Fruit fly (Drosophila melanogaster) whole organism, embryonic: Measurements from ENCODE around the gene CG14568.

Source experiments
- Aef1 ChIP-seq: fragments of 200-800 bp; sonication (Bioruptor generic); IDR thresholded peaks from 3 replicates; pipeline ENCODE4 v1.3.6; 2022; ENCODE audit warnings: missing biosample characterization, missing genetic modification characterization
- Atf3 ChIP-seq: fragments of 200-800 bp; sonication (Bioruptor generic); optimal IDR thresholded peaks from 3 replicates; lab custom pipeline; 2016; ENCODE audit warnings: missing biosample characterization, missing genetic modification characterization
- B-H2 ChIP-seq: fragments of 200-800 bp; sonication (Bioruptor generic); optimal IDR thresholded peaks from 2 replicates; lab custom pipeline; 2018; ENCODE audit warnings: missing biosample characterization, mild to moderate bottlenecking, missing genetic modification characterization
- CG10147 ChIP-seq: fragments of 200-800 bp; sonication (Bioruptor generic); optimal IDR thresholded peaks from 2 replicates; lab custom pipeline; 2019; ENCODE audit warnings: missing biosample characterization, mild to moderate bottlenecking, missing genetic modification characterization, moderate library complexity
- CG10543 ChIP-seq: fragments of 200-800 bp; sonication (Bioruptor generic); optimal IDR thresholded peaks from 3 replicates; lab custom pipeline; 2017; ENCODE audit warnings: missing biosample characterization, mild to moderate bottlenecking, missing genetic modification characterization, moderate library complexity
- CG12219 ChIP-seq: fragments of 200-800 bp; sonication (Bioruptor generic); optimal IDR thresholded peaks from 3 replicates; lab custom pipeline; 2018; ENCODE audit warnings: missing biosample characterization, mild to moderate bottlenecking, missing genetic modification characterization
- CG14965 ChIP-seq: fragments of 200-800 bp; sonication (Bioruptor generic); optimal IDR thresholded peaks from 2 replicates; lab custom pipeline; 2016; ENCODE audit warnings: missing biosample characterization, missing genetic modification characterization, borderline replicate concordance
- CG17612 ChIP-seq: fragments of 200-800 bp; sonication (Bioruptor generic); IDR thresholded peaks from 2 replicates; pipeline ENCODE4 v1.3.6; 2022; ENCODE audit warnings: missing biosample characterization, missing genetic modification characterization
- CG17829 ChIP-seq: fragments of 200-800 bp; optimal IDR thresholded peaks from 2 replicates; lab custom pipeline; 2019; ENCODE audit warnings: missing biosample characterization, mild to moderate bottlenecking, missing genetic modification characterization, moderate library complexity
- CG2120 ChIP-seq: fragments of 200-800 bp; sonication (Bioruptor generic); optimal IDR thresholded peaks from 3 replicates; lab custom pipeline; 2016; ENCODE audit warnings: missing biosample characterization, missing genetic modification characterization
- CG30020 ChIP-seq: fragments of 200-800 bp; optimal IDR thresholded peaks from 2 replicates; lab custom pipeline; 2019; ENCODE audit warnings: missing biosample characterization, mild to moderate bottlenecking, missing genetic modification characterization, moderate library complexity
- CG3065 ChIP-seq: fragments of 200-800 bp; sonication (Bioruptor generic); optimal IDR thresholded peaks from 2 replicates; lab custom pipeline; 2016; ENCODE audit warnings: missing biosample characterization, missing genetic modification characterization
- CG31365 ChIP-seq: fragments of 200-800 bp; sonication (Bioruptor generic); optimal IDR thresholded peaks from 2 replicates; lab custom pipeline; 2018; ENCODE audit warnings: missing biosample characterization, mild to moderate bottlenecking, missing genetic modification characterization
- CG4360 ChIP-seq: fragments of 200-800 bp; sonication (Bioruptor generic); IDR thresholded peaks from 2 replicates; pipeline ENCODE4 v1.3.6; 2022; ENCODE audit warnings: missing biosample characterization, missing genetic modification characterization
- CG6813 ChIP-seq: fragments of 200-800 bp; sonication (Bioruptor generic); optimal IDR thresholded peaks from 2 replicates; lab custom pipeline; 2017; ENCODE audit warnings: missing biosample characterization, missing genetic modification characterization, mild to moderate bottlenecking, moderate library complexity, missing genetic modification reagents
- CG6854 ChIP-seq: fragments of 200-800 bp; sonication (Bioruptor generic); optimal IDR thresholded peaks from 3 replicates; lab custom pipeline; 2017; ENCODE audit warnings: missing biosample characterization, mild to moderate bottlenecking, missing genetic modification characterization
- CG7357 ChIP-seq: fragments of 200-800 bp; sonication (Bioruptor generic); IDR thresholded peaks from 3 replicates; pipeline ENCODE4 v1.3.6; 2022; ENCODE audit warnings: missing biosample characterization, missing genetic modification characterization
- CG8388 ChIP-seq: fragments of 200-800 bp; sonication (Bioruptor generic); optimal IDR thresholded peaks from 2 replicates; lab custom pipeline; 2019; ENCODE audit warnings: missing biosample characterization, mild to moderate bottlenecking, missing genetic modification characterization, moderate library complexity
- CG9876 ChIP-seq: fragments of 200-800 bp; sonication (Bioruptor generic); optimal IDR thresholded peaks from 2 replicates; lab custom pipeline; 2016; ENCODE audit warnings: missing biosample characterization, missing genetic modification characterization
- CTCF ChIP-seq: fragments of 200-800 bp; sonication (Bioruptor generic); optimal IDR thresholded peaks from 2 replicates; lab custom pipeline; 2017; ENCODE audit warnings: missing biosample characterization, mild to moderate bottlenecking, missing genetic modification characterization, moderate library complexity
- Deaf1 ChIP-seq: fragments of 200-800 bp; optimal IDR thresholded peaks from 3 replicates; lab custom pipeline; 2019; ENCODE audit warnings: missing biosample characterization, mild to moderate bottlenecking, missing genetic modification characterization, moderate library complexity
- Doc3 ChIP-seq: fragments of 200-800 bp; sonication (Bioruptor generic); IDR thresholded peaks from 3 replicates; pipeline ENCODE4 v1.3.6; 2022; ENCODE audit warnings: missing biosample characterization, missing genetic modification characterization; ENCODE audit not compliant: partially characterized antibody
- HHEX ChIP-seq: fragments of 200-800 bp; sonication (Bioruptor generic); optimal IDR thresholded peaks from 3 replicates; lab custom pipeline; 2017; ENCODE audit warnings: missing biosample characterization, mild to moderate bottlenecking, missing genetic modification characterization, missing genetic modification reagents
- Hey ChIP-seq: fragments of 200-800 bp; sonication (Bioruptor generic); optimal IDR thresholded peaks from 3 replicates; lab custom pipeline; 2018; ENCODE audit warnings: missing biosample characterization, mild to moderate bottlenecking, missing genetic modification characterization
- Hr3 ChIP-seq: fragments of 200-800 bp; sonication (Bioruptor generic); optimal IDR thresholded peaks from 3 replicates; lab custom pipeline; 2016; ENCODE audit warnings: missing biosample characterization, missing genetic modification characterization
- Kr ChIP-seq: fragments of 200-800 bp; sonication (Bioruptor generic); optimal IDR thresholded peaks from 2 replicates; lab custom pipeline; 2017; ENCODE audit warnings: missing biosample characterization, mild to moderate bottlenecking, missing genetic modification characterization
- NC2α ChIP-seq: fragments of 200-800 bp; sonication (Bioruptor generic); optimal IDR thresholded peaks from 2 replicates; lab custom pipeline; 2016; ENCODE audit warnings: missing biosample characterization, missing genetic modification characterization
- Optix ChIP-seq: fragments of 200-800 bp; sonication (Bioruptor generic); IDR thresholded peaks from 3 replicates; pipeline ENCODE4 v1.3.6; 2022; ENCODE audit warnings: missing biosample characterization, missing genetic modification characterization
- Side ChIP-seq: fragments of 200-800 bp; sonication (Bioruptor generic); optimal IDR thresholded peaks from 2 replicates; lab custom pipeline; 2016; ENCODE audit warnings: missing biosample characterization, missing genetic modification characterization
- Sry-β ChIP-seq: fragments of 200-800 bp; sonication (Bioruptor generic); optimal IDR thresholded peaks from 2 replicates; lab custom pipeline; 2018; ENCODE audit warnings: missing biosample characterization, mild to moderate bottlenecking, missing genetic modification characterization, moderate library complexity
- Sry-δ ChIP-seq: fragments of 200-800 bp; sonication (Bioruptor generic); optimal IDR thresholded peaks from 2 replicates; lab custom pipeline; 2016; ENCODE audit warnings: missing biosample characterization, missing genetic modification characterization
- TFAM ChIP-seq: fragments of 200-800 bp; sonication (Bioruptor generic); optimal IDR thresholded peaks from 2 replicates; lab custom pipeline; 2017; ENCODE audit warnings: missing biosample characterization, missing genetic modification characterization, inconsistent platforms
- Xrp1 ChIP-seq: fragments of 200-800 bp; sonication (Bioruptor generic); IDR thresholded peaks from 2 replicates; pipeline ENCODE4 v1.3.6; 2022; ENCODE audit warnings: missing biosample characterization, missing genetic modification characterization
- ac ChIP-seq: fragments of 200-800 bp; sonication (Bioruptor generic); optimal IDR thresholded peaks from 3 replicates; lab custom pipeline; 2017; ENCODE audit warnings: missing biosample characterization, mild to moderate bottlenecking, missing genetic modification characterization
- al ChIP-seq: fragments of 200-800 bp; sonication (Bioruptor generic); IDR thresholded peaks from 2 replicates; pipeline ENCODE4 v1.3.6; 2022; ENCODE audit warnings: missing biosample characterization, missing genetic modification characterization
- chinmo ChIP-seq: fragments of 200-800 bp; sonication (Bioruptor generic); IDR thresholded peaks from 4 replicates; pipeline ENCODE4 v1.3.6; 2022; ENCODE audit warnings: missing biosample characterization, missing genetic modification characterization; ENCODE audit not compliant: partially characterized antibody
- ewg ChIP-seq: fragments of 200-800 bp; sonication (Bioruptor generic); optimal IDR thresholded peaks from 3 replicates; lab custom pipeline; 2017; ENCODE audit warnings: mild to moderate bottlenecking, missing biosample characterization, missing genetic modification reagents, missing genetic modification characterization
- fu2 ChIP-seq: fragments of 200-800 bp; sonication (Bioruptor generic); optimal IDR thresholded peaks from 2 replicates; lab custom pipeline; 2016; ENCODE audit warnings: missing biosample characterization, missing genetic modification characterization
- gcm ChIP-seq: fragments of 200-800 bp; sonication (Bioruptor generic); optimal IDR thresholded peaks from 2 replicates; lab custom pipeline; 2019; ENCODE audit warnings: missing biosample characterization, mild to moderate bottlenecking, missing genetic modification characterization, moderate library complexity
- hb ChIP-seq: fragments of 200-800 bp; sonication (Bioruptor generic); IDR thresholded peaks from 3 replicates; pipeline ENCODE4 v1.3.6; 2022; ENCODE audit warnings: missing biosample characterization, missing genetic modification characterization; ENCODE audit not compliant: partially characterized antibody
- ind ChIP-seq: fragments of 200-800 bp; sonication (Bioruptor generic); optimal IDR thresholded peaks from 3 replicates; lab custom pipeline; 2016; ENCODE audit warnings: missing biosample characterization, missing genetic modification characterization
- lab ChIP-seq: fragments of 200-800 bp; sonication (Bioruptor generic); optimal IDR thresholded peaks from 3 replicates; lab custom pipeline; 2017; ENCODE audit warnings: missing biosample characterization, missing genetic modification characterization, mild to moderate bottlenecking, moderate library complexity, missing genetic modification reagents
- lov ChIP-seq, 2 experiments: fragments of 200-800 bp in 1 of 2; fragments of >200 bp in 1 of 2; sonication (Bioruptor generic) in 1 of 2; IDR thresholded peaks in 1 of 2; optimal IDR thresholded peaks in 1 of 2; 2 replicates in 1 of 2; 3 replicates in 1 of 2; pipeline versions ENCODE4 v1.3.6 to Lab custom; 2017 to 2022; ENCODE audit warnings: missing biosample characterization in 1 of 2, missing genetic modification characterization in 1 of 2
- mam ChIP-seq: fragments of 200-800 bp; sonication (Bioruptor generic); optimal IDR thresholded peaks from 3 replicates; lab custom pipeline; 2016; ENCODE audit warnings: missing biosample characterization, missing genetic modification characterization
- org-1 ChIP-seq: fragments of 200-800 bp; sonication (Bioruptor generic); optimal IDR thresholded peaks from 2 replicates; lab custom pipeline; 2017; ENCODE audit warnings: missing biosample characterization, missing genetic modification characterization
- pfk ChIP-seq: fragments of 200-800 bp; sonication (Bioruptor generic); optimal IDR thresholded peaks from 2 replicates; lab custom pipeline; 2018; ENCODE audit warnings: missing biosample characterization, mild to moderate bottlenecking, missing genetic modification characterization, moderate library complexity
- prd ChIP-seq, 3 experiments: fragments of >200 bp in 2 of 3; fragments of 200-800 bp in 1 of 3; sonication (Bioruptor generic) in 1 of 3; optimal IDR thresholded peaks in 2 of 3; IDR thresholded peaks in 1 of 3; 2 replicates in 2 of 3; 3 replicates in 1 of 3; pipeline versions ENCODE4 v1.3.6 to Lab custom; 2017 to 2022; ENCODE audit warnings: missing biosample characterization in 1 of 3, missing genetic modification characterization in 1 of 3
- sug ChIP-seq: fragments of 200-800 bp; optimal IDR thresholded peaks from 2 replicates; lab custom pipeline; 2019; ENCODE audit warnings: missing biosample characterization, mild to moderate bottlenecking, missing genetic modification characterization, moderate library complexity
- tgo ChIP-seq: fragments of 200-800 bp; sonication (Bioruptor generic); IDR thresholded peaks from 3 replicates; pipeline ENCODE4 v1.3.6; 2022; ENCODE audit warnings: missing biosample characterization, missing genetic modification characterization
- tx ChIP-seq: fragments of 200-800 bp; sonication (Bioruptor generic); optimal IDR thresholded peaks from 2 replicates; lab custom pipeline; 2016; ENCODE audit warnings: missing biosample characterization, missing genetic modification characterization

CG14568 gene

DNA sequence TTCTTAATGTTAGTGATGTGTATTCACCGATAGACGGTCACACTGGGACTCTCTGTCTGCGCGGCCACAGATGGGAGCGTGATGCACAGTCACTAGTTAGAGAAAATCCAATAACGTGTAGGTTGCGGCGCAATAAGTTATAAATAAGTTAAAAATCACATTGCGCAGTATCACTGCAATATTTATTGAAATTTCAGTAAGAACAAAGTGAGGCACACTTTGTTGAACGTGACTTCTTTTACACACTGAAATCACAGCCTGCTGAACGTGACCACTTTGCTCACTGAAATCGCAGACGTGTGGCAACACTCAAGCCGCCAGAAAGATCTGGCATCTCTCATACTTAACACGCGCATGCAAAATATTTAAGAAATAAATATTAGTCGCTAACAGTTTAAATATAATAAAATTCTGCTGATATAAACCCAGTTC lies 4.7 kb downstream of the CG14568 start, which contains the start of the genes CG11247 and Polr2H (continued):
- TF ChIP-seq CG7357 (GFP tag; lab: Robert Waterston, UW) (peak; percentile 90), al (peak; percentile 93), HHEX (peak; percentile 71), mam (GFP tag; lab: Kevin White, UChicago) (peak; percentile 98), gcm (GFP tag; lab: Kevin White, UChicago) (peak; percentile 41), CG6854 (GFP tag; lab: Kevin White, UChicago) (no peak), NC2α (peak; percentile 77), CG10543 (GFP tag; lab: Kevin White, UChicago) (peak; percentile 73), CG4360 (0 out of 2 replicates have a peak, but pooled peaks have one; percentile 34), tgo (peak; percentile 92), CG8388 (GFP tag; lab: Kevin White, UChicago) (peak; percentile 81), CG17829 (tag; lab: Kevin White, UChicago) (peak; percentile 89), pfk (GFP tag; lab: Kevin White, UChicago) (no peak), CG2120 (GFP tag; lab: Kevin White, UChicago) (peak; percentile 97), tx (GFP tag; lab: Kevin White, UChicago) (peak; percentile 96), CG17612 (GFP tag; lab: Robert Waterston, UW) (peak; percentile 81), chinmo (GFP tag; lab: Robert Waterston, UW) (no peak), org-1 (GFP tag; lab: Kevin White, UChicago) (peak; percentile 62), CG10147 (GFP tag; lab: Kevin White, UChicago) (peak; percentile 68), CG6813 (GFP tag; lab: Kevin White, UChicago) (no peak), fu2 (GFP tag; lab: Kevin White, UChicago) (peak; percentile 95), Hey (tag; lab: Kevin White, UChicago) (peak; percentile 34), lov (optimal IDR thresholded peaks at IDR 0.05; lab: Kevin White, UChicago) (no peak), lov (GFP tag; IDR thresholded peaks at IDR 0.05; lab: Robert Waterston, UW) (peak; percentile 81; the same call in 2 of the 3 replicates), ac (GFP tag; lab: Kevin White, UChicago) (no peak), lab (GFP tag; lab: Kevin White, UChicago) (peak; percentile 83), Xrp1 (peak; percentile 89), CG9876 (GFP tag; lab: Kevin White, UChicago) (peak; percentile 94), CG12219 (GFP tag; lab: Kevin White, UChicago) (peak; percentile 66), CTCF (GFP tag; lab: Kevin White, UChicago) (no peak), prd (optimal IDR thresholded peaks at IDR 0.05; lab: Kevin White, UChicago) (no peak), prd (GFP tag; IDR thresholded peaks at IDR 0.05; lab: Robert Waterston, UW) (peak; percentile 97), Sry-δ (peak; percentile 99), Doc3 (GFP tag; lab: Robert Waterston, UW) (peak; percentile 71), Deaf1 (tag; lab: Kevin White, UChicago) (no peak), CG14965 (GFP tag; lab: Kevin White, UChicago) (peak; percentile 42), Kr (no peak), ewg (peak; percentile 92), B-H2 (GFP tag; lab: Kevin White, UChicago) (peak; percentile 73), CG3065 (peak; percentile 84), CG31365 (no peak), Sry-β (GFP tag; lab: Kevin White, UChicago) (peak; percentile 66), TFAM (GFP tag; lab: Kevin White, UChicago) (peak; percentile 32), CG30020 (peak; percentile 88), Optix (peak; percentile 94), Side (GFP tag; lab: Kevin White, UChicago) (peak; percentile 93), Atf3 (peak; percentile 90), sug (peak; percentile 88), Aef1 (GFP tag; lab: Robert Waterston, UW) (peak; percentile 95), ind (GFP tag; lab: Kevin White, UChicago) (peak; percentile 97), hb (peak; percentile 67; the same call in 2 of the 3 replicates), Hr3 (peak; percentile 94)
